Worm (Caenorhabditis elegans) whole organism, young adult: ENCODE measurements around the gene Y111B2A.12.
A peak's percentile ranks its signal among the peaks of the same experiment; 100 is the strongest.

Experiments used
- C17E4.6 ChIP-seq: fragments of 200-800 bp; sonication (Bioruptor generic); IDR thresholded peaks from 2 replicates; pipeline ENCODE4 v1.3.6; 2022; ENCODE audit warnings: missing genetic modification reagents, missing genetic modification characterization, missing compliant biosample characterization
- F10E7.11 ChIP-seq: sonication (generic microtip); optimal IDR thresholded peaks from 2 replicates; lab custom pipeline; 2017; ENCODE audit warnings: mild to moderate bottlenecking, missing genetic modification characterization, moderate library complexity, missing compliant biosample characterization
- F39B2.1 ChIP-seq: fragments of 200-800 bp; sonication (Bioruptor generic); IDR thresholded peaks from 2 replicates; pipeline ENCODE4 v1.3.6; 2022; ENCODE audit warnings: missing genetic modification reagents, missing genetic modification characterization, missing compliant biosample characterization
- F49E8.2 ChIP-seq: sonication (generic microtip); optimal IDR thresholded peaks from 3 replicates; lab custom pipeline; 2017; ENCODE audit warnings: missing genetic modification characterization, mild to moderate bottlenecking, missing compliant biosample characterization, antibody characterized with exemption, moderate library complexity; ENCODE audit not compliant: insufficient read depth
- Y53G8AR.9 ChIP-seq: fragments of 200-800 bp; sonication (Bioruptor generic); conservative IDR thresholded peaks from 2 replicates; pipeline ENCODE4 v1.3.6; 2022; ENCODE audit warnings: missing genetic modification reagents, missing genetic modification characterization, missing compliant biosample characterization
- Y56A3A.18 ChIP-seq: fragments of 200-800 bp; sonication (Bioruptor generic); IDR thresholded peaks from 2 replicates; pipeline ENCODE4 v1.3.6; 2022; ENCODE audit warnings: missing genetic modification reagents, missing genetic modification characterization, missing compliant biosample characterization
- Y67H2A.10 ChIP-seq: fragments of 200-800 bp; sonication (Bioruptor generic); conservative IDR thresholded peaks from 2 replicates; pipeline ENCODE4 v1.3.6; 2022; ENCODE audit warnings: missing genetic modification reagents, missing genetic modification characterization, missing compliant biosample characterization
- Y79H2A.3 ChIP-seq: fragments of 200-800 bp; sonication (Bioruptor generic); conservative IDR thresholded peaks from 2 replicates; pipeline ENCODE4 v1.3.6; 2022; ENCODE audit warnings: missing genetic modification reagents, missing genetic modification characterization, missing compliant biosample characterization
- ZK185.1 ChIP-seq: sonication (generic microtip); optimal IDR thresholded peaks from 2 replicates; lab custom pipeline; 2016; ENCODE audit warnings: mild to moderate bottlenecking, missing genetic modification characterization, missing compliant biosample characterization; ENCODE audit not compliant: poor library complexity, severe bottlenecking
- aptf-3 ChIP-seq: fragments of 200-800 bp; sonication (Bioruptor generic); IDR thresholded peaks from 2 replicates; pipeline ENCODE4 v1.3.6; 2022; ENCODE audit warnings: missing genetic modification characterization, missing compliant biosample characterization
- atf-7 ChIP-seq: sonication (generic microtip); optimal IDR thresholded peaks from 2 replicates; lab custom pipeline; 2017; ENCODE audit warnings: mild to moderate bottlenecking, missing genetic modification characterization, missing compliant biosample characterization
- athp-1 ChIP-seq: sonication (generic microtip); optimal IDR thresholded peaks from 2 replicates; lab custom pipeline; 2017; ENCODE audit warnings: mild to moderate bottlenecking, missing genetic modification characterization, missing compliant biosample characterization
- attf-3 ChIP-seq: fragments of 200-800 bp; sonication (Bioruptor generic); conservative IDR thresholded peaks from 2 replicates; pipeline ENCODE4 v1.3.6; 2022; ENCODE audit warnings: missing genetic modification reagents, missing genetic modification characterization, missing compliant biosample characterization
- attf-5 ChIP-seq: fragments of 200-800 bp; sonication (Bioruptor generic); optimal IDR thresholded peaks from 2 replicates; lab custom pipeline; 2018; ENCODE audit warnings: mild to moderate bottlenecking, missing genetic modification characterization, missing compliant biosample characterization
- attf-6 ChIP-seq: fragments of 200-800 bp; sonication (Bioruptor generic); IDR thresholded peaks from 2 replicates; pipeline ENCODE4 v1.3.6; 2022; ENCODE audit warnings: missing genetic modification reagents, missing genetic modification characterization, missing compliant biosample characterization
- ceh-27 ChIP-seq: fragments of 200-800 bp; sonication (Bioruptor generic); optimal IDR thresholded peaks from 2 replicates; lab custom pipeline; 2018; ENCODE audit warnings: mild to moderate bottlenecking, missing genetic modification characterization, moderate library complexity, missing compliant biosample characterization
- ceh-79 ChIP-seq: sonication (generic microtip); optimal IDR thresholded peaks from 2 replicates; lab custom pipeline; 2017; ENCODE audit warnings: mild to moderate bottlenecking, missing genetic modification characterization, missing compliant biosample characterization
- chd-7 ChIP-seq: sonication (generic microtip); optimal IDR thresholded peaks from 2 replicates; lab custom pipeline; 2016; ENCODE audit warnings: mild to moderate bottlenecking, missing genetic modification characterization, moderate library complexity, missing compliant biosample characterization
- dox-1 ChIP-seq: fragments of 200-800 bp; sonication (Bioruptor generic); IDR thresholded peaks from 2 replicates; pipeline ENCODE4 v1.3.6; 2022; ENCODE audit warnings: missing genetic modification reagents, missing genetic modification characterization, missing compliant biosample characterization
- dpff-1 ChIP-seq: sonication (generic microtip); optimal IDR thresholded peaks from 2 replicates; lab custom pipeline; 2017; ENCODE audit warnings: mild to moderate bottlenecking, missing genetic modification characterization, missing compliant biosample characterization
- egl-18 ChIP-seq: fragments of 200-800 bp; sonication (Bioruptor generic); IDR thresholded peaks from 2 replicates; pipeline ENCODE4 v1.3.6; 2022; ENCODE audit warnings: missing genetic modification reagents, missing genetic modification characterization, missing compliant biosample characterization
- egrh-3 ChIP-seq: fragments of 200-800 bp; sonication (Bioruptor generic); IDR thresholded peaks from 2 replicates; pipeline ENCODE4 v1.3.6; 2022; ENCODE audit warnings: missing genetic modification reagents, missing genetic modification characterization, missing compliant biosample characterization
- lag-1 ChIP-seq: fragments of 200-800 bp; sonication (Bioruptor generic); IDR thresholded peaks from 2 replicates; pipeline ENCODE4 v1.3.6; 2022; ENCODE audit warnings: missing genetic modification reagents, missing genetic modification characterization, missing compliant biosample characterization
- let-607 ChIP-seq, 2 experiments: fragments of 200-800 bp in 1 of 2; sonication (Bioruptor generic) in 1 of 2; sonication (generic microtip) in 1 of 2; optimal IDR thresholded peaks; 2 replicates each; lab custom pipeline; 2016 to 2018; ENCODE audit warnings: mild to moderate bottlenecking in 2 of 2, missing compliant biosample characterization in 2 of 2, missing genetic modification characterization in 2 of 2, moderate library complexity in 2 of 2, missing genotype in 1 of 2
- lin-40 ChIP-seq: sonication (generic microtip); optimal IDR thresholded peaks from 2 replicates; lab custom pipeline; 2016; ENCODE audit warnings: missing genetic modification characterization, mild to moderate bottlenecking, missing compliant biosample characterization, missing genotype, missing genetic modification reagents
- lir-1 ChIP-seq: fragments of 200-800 bp; sonication (Bioruptor generic); conservative IDR thresholded peaks from 2 replicates; pipeline ENCODE4 v1.3.6; 2022; ENCODE audit warnings: missing genetic modification reagents, missing genetic modification characterization, missing compliant biosample characterization
- madf-3 ChIP-seq: fragments of 200-800 bp; sonication (Bioruptor generic); IDR thresholded peaks from 2 replicates; pipeline ENCODE4 v1.3.6; 2022; ENCODE audit warnings: missing genetic modification reagents, missing genetic modification characterization, missing compliant biosample characterization
- madf-6 ChIP-seq: fragments of 200-800 bp; sonication (Bioruptor generic); IDR thresholded peaks from 2 replicates; pipeline ENCODE4 v1.3.6; 2022; ENCODE audit warnings: missing genetic modification reagents, missing genetic modification characterization, missing compliant biosample characterization
- mcd-1 ChIP-seq: fragments of 200-800 bp; sonication (Bioruptor generic); IDR thresholded peaks from 2 replicates; pipeline ENCODE4 v1.3.6; 2022; ENCODE audit warnings: missing genetic modification reagents, missing genetic modification characterization, missing compliant biosample characterization
- nfya-2 ChIP-seq: fragments of 200-800 bp; sonication (Bioruptor generic); IDR thresholded peaks from 2 replicates; pipeline ENCODE4 v1.3.6; 2022; ENCODE audit warnings: missing genetic modification reagents, missing genetic modification characterization, missing compliant biosample characterization
- rcor-1 ChIP-seq: fragments of 200-800 bp; sonication (Bioruptor generic); IDR thresholded peaks from 2 replicates; pipeline ENCODE4 v1.3.6; 2022; ENCODE audit warnings: missing genetic modification reagents, missing genetic modification characterization, missing compliant biosample characterization
- repo-1 ChIP-seq: sonication (generic microtip); optimal IDR thresholded peaks from 2 replicates; lab custom pipeline; 2017; ENCODE audit warnings: mild to moderate bottlenecking, missing genetic modification characterization, missing compliant biosample characterization
- rpc-1 ChIP-seq, 2 experiments: fragments of 150-350 bp in 1 of 2; sonication (generic microtip) in 1 of 2; optimal IDR thresholded peaks; 2 replicates each; lab custom pipeline; 2014 to 2018; ENCODE audit warnings: missing biosample characterization in 1 of 2, missing genetic modification characterization in 1 of 2, missing genetic modification reagents in 1 of 2, missing genotype in 1 of 2
- sea-2 ChIP-seq: fragments of 200-800 bp; sonication (Bioruptor generic); IDR thresholded peaks from 2 replicates; pipeline ENCODE4 v1.3.6; 2022; ENCODE audit warnings: missing genetic modification characterization, missing compliant biosample characterization
- tbp1 ChIP-seq: fragments of 200-800 bp; sonication (Bioruptor generic); optimal IDR thresholded peaks from 2 replicates; lab custom pipeline; 2018; ENCODE audit warnings: mild to moderate bottlenecking, missing genetic modification characterization, missing compliant biosample characterization
- unc-62 ChIP-seq: fragments of 150-350 bp; optimal IDR thresholded peaks from 2 replicates; lab custom pipeline; 2014; ENCODE audit warnings: missing biosample characterization, missing genetic modification reagents, missing genetic modification characterization
- xnd-1 ChIP-seq: sonication (generic microtip); optimal IDR thresholded peaks from 2 replicates; lab custom pipeline; 2016; ENCODE audit warnings: missing genotype, missing genetic modification reagents, missing genetic modification characterization, missing compliant biosample characterization

The Y111B2A.12 gene

DNA sequence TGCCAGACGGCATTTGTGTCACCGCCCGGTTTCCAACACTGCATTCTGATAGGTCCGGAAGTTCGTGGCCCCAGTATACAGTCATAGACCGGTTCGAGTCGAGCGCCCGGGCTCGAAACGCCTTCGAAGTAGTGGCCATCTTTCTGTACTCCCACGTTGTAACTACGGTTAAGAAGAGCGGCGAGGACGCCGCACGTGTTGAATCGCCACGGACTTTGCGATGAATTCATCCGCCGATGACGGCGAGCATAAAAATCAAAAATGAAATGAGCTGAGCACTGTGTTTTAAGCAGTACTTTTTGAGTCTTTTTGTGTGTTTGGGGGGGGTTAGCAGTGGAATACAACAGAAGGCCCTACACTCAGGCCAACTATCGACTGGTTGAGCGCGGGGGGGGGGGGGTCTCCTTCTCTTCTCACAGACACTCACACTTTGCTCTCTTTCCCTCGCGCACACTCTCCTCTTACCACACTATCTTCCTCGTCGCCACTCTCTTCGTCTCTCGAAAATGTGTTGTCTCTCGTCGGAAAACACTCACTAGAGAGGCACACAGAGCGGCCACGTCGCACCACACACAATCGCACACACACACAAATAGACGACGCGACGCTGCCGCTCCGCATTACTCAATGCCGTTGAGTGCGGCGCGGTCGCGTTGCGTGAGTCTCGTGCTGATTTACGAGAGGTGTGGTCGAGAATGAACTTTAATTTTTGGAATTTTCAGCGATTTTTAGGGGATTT is 700 bp upstream of the Y111B2A.12 start, which contains the start of gene epc-1 (continued):
- TF ChIP-seq atf-7 (tag; lab: Kevin White, UChicago) (peak; percentile 93), Y53G8AR.9 (GFP tag; lab: Robert Waterston, UW) (peak; percentile 65), rcor-1 (GFP tag; lab: Robert Waterston, UW) (peak; percentile 87), lin-40 (peak; percentile 84), Y67H2A.10 (peak; percentile 99), ceh-27 (GFP tag; lab: Kevin White, UChicago) (peak; percentile 97), repo-1 (tag; lab: Kevin White, UChicago) (peak; percentile 80), dox-1 (GFP tag; lab: Robert Waterston, UW) (peak; percentile 97), madf-6 (GFP tag; lab: Robert Waterston, UW) (peak; percentile 81), madf-3 (GFP tag; lab: Robert Waterston, UW) (peak; percentile 100), F49E8.2 (peak; percentile 89), chd-7 (tag; lab: Kevin White, UChicago) (peak; percentile 86), lag-1 (GFP tag; lab: Robert Waterston, UW) (no peak), nfya-2 (GFP tag; lab: Robert Waterston, UW) (no peak), ceh-79 (peak; percentile 23), xnd-1 (peak; percentile 27), C17E4.6 (GFP tag; lab: Robert Waterston, UW) (peak; percentile 98), mcd-1 (GFP tag; lab: Robert Waterston, UW) (peak; percentile 88)

DNA sequence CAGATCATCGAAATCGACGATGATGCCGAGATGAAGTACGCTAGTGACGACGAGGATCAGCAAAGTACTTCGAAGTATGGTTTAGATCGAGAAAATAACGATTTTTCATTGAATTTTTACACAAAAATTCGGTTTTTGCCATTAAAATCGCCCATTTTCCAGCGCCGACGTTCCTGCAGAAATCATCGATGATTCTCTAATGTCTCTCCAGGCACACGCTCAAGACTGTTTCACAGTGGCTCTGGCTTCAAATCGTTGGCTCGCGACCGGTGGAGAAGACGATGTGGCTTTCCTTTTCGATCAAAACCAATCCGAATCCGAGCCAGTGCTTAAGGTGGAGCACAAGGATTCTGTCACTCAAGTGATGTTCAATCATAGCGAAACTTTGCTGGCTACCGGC is 321 bp downstream of the Y111B2A.12 start:
- no peak for TF ChIP-seq athp-1
- 0 out of 2 replicates have a peak, but pooled peaks have one; percentile 42 for TF ChIP-seq Y56A3A.18 (GFP tag; lab: Robert Waterston, UW)
- TF ChIP-seq egl-18 (GFP tag; lab: Robert Waterston, UW), result no peak
- no peak for TF ChIP-seq sea-2 (GFP tag; lab: Robert Waterston, UW)
- no peak for TF ChIP-seq tbp1
- TF ChIP-seq dpff-1 (tag; lab: Kevin White, UChicago), result no peak
- no peak for TF ChIP-seq unc-62 (GFP tag; lab: Kevin White, UChicago)
- TF ChIP-seq dox-1 (GFP tag; lab: Robert Waterston, UW), result peak; percentile 12; the same call in 1 of the 2 replicates
- no peak for TF ChIP-seq lir-1 (GFP tag; lab: Robert Waterston, UW)
- no peak for TF ChIP-seq atf-7 (tag; lab: Kevin White, UChicago)
- TF ChIP-seq F39B2.1 (GFP tag; lab: Robert Waterston, UW), result no peak
- TF ChIP-seq egrh-3 (GFP tag; lab: Robert Waterston, UW), result no peak
- TF ChIP-seq F49E8.2, result no peak
- no peak for TF ChIP-seq attf-6 (GFP tag; lab: Robert Waterston, UW)
- TF ChIP-seq, all 124 proteins: peak for 2

DNA sequence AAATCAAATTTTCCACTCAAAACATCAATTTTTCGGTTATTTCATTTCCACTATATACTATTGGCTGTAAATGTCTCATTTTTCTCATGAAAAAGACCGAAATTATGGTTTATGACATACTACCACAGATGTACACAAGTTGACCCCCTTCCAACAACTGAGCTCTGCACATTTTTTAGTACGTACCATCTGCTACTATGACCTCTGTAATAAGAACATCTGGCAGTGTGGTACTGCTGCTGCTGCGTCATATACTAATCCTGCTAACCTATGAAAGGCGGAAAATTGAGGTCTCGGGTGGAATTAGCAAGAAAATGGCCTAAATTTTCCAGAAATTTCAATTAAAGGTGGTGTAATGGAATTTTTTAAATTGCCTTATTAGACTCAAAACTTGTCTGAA is 2.3 kb downstream of the Y111B2A.12 start:
- TF ChIP-seq rpc-1 (optimal IDR thresholded peaks at IDR 0.05; lab: Kevin White, UChicago), result no peak
- no peak for TF ChIP-seq rpc-1 (tag; optimal IDR thresholded peaks at IDR 0.05; lab: Kevin White, UChicago)
- TF ChIP-seq F10E7.11 (tag; lab: Kevin White, UChicago), result no peak
- no peak for TF ChIP-seq let-607 (tag; optimal IDR thresholded peaks at IDR 0.05; lab: Kevin White, UChicago)
- TF ChIP-seq attf-5, result no peak
- TF ChIP-seq lir-1 (GFP tag; lab: Robert Waterston, UW), result no peak
- TF ChIP-seq ceh-79, result no peak
- no peak for TF ChIP-seq attf-3
- TF ChIP-seq dpff-1 (tag; lab: Kevin White, UChicago), result no peak
- no peak for TF ChIP-seq nfya-2 (GFP tag; lab: Robert Waterston, UW)
- TF ChIP-seq aptf-3 (GFP tag; lab: Robert Waterston, UW), result no peak
- no peak for TF ChIP-seq ZK185.1 (tag; lab: Kevin White, UChicago)
- no peak for TF ChIP-seq Y79H2A.3
